Fruit fly (Drosophila melanogaster) whole organism, embryonic: ENCODE data around the gene LeuRS-m.

Source experiments
- Abd-B ChIP-seq: fragments of 200-800 bp; sonication (Bioruptor generic); optimal IDR thresholded peaks from 2 replicates; lab custom pipeline; 2018; ENCODE audit warnings: missing biosample characterization, mild to moderate bottlenecking, missing genetic modification characterization, moderate library complexity
- CG17912 ChIP-seq: fragments of 200-800 bp; sonication (Bioruptor generic); optimal IDR thresholded peaks from 2 replicates; lab custom pipeline; 2018; ENCODE audit warnings: missing biosample characterization, mild to moderate bottlenecking, missing genetic modification characterization
- CG3281 ChIP-seq: fragments of 200-800 bp; sonication (Bioruptor generic); optimal IDR thresholded peaks from 3 replicates; lab custom pipeline; 2017; ENCODE audit warnings: missing biosample characterization, mild to moderate bottlenecking, missing genetic modification characterization
- CG33213 ChIP-seq: fragments of 200-800 bp; sonication (Bioruptor generic); optimal IDR thresholded peaks from 3 replicates; lab custom pipeline; 2016; ENCODE audit warnings: missing biosample characterization, missing genetic modification characterization
- CG34376 ChIP-seq: fragments of 200-800 bp; sonication (Bioruptor generic); optimal IDR thresholded peaks from 2 replicates; lab custom pipeline; 2018; ENCODE audit warnings: missing biosample characterization, mild to moderate bottlenecking, missing genetic modification characterization
- CG3847 ChIP-seq: fragments of 200-800 bp; sonication (Bioruptor generic); IDR thresholded peaks from 2 replicates; pipeline ENCODE4 v1.3.6; 2022; ENCODE audit warnings: missing biosample characterization, missing genetic modification characterization
- D ChIP-seq, 2 experiments: fragments of 200-800 bp in 1 of 2; fragments of >200 bp in 1 of 2; sonication (Bioruptor generic) in 1 of 2; optimal IDR thresholded peaks; 2 replicates in 1 of 2; 3 replicates in 1 of 2; lab custom pipeline; 2017; ENCODE audit warnings: mild to moderate bottlenecking in 1 of 2, missing biosample characterization in 1 of 2, missing genetic modification characterization in 1 of 2, missing genetic modification reagents in 1 of 2
- Dfd ChIP-seq, 2 experiments: fragments of >200 bp; optimal IDR thresholded peaks; 2 replicates each; lab custom pipeline; 2017; ENCODE audit warnings: missing biosample characterization in 2 of 2, missing genetic modification characterization in 2 of 2
- GATAe ChIP-seq: fragments of 200-800 bp; sonication (Bioruptor generic); conservative IDR thresholded peaks from 2 replicates; pipeline ENCODE4 v1.3.6; 2022; ENCODE audit warnings: missing biosample characterization, missing genetic modification characterization
- Stat92E ChIP-seq, 3 experiments: fragments of >200 bp in 2 of 3; fragments of 200-800 bp in 1 of 3; sonication (Bioruptor generic) in 1 of 3; optimal IDR thresholded peaks; 2 replicates each; lab custom pipeline; 2017 to 2019; ENCODE audit warnings: missing biosample characterization in 3 of 3, missing genetic modification characterization in 3 of 3, mild to moderate bottlenecking in 1 of 3, moderate library complexity in 1 of 3
- tap ChIP-seq: fragments of 200-800 bp; optimal IDR thresholded peaks from 3 replicates; lab custom pipeline; 2019; ENCODE audit warnings: missing biosample characterization, mild to moderate bottlenecking, missing genetic modification characterization, moderate library complexity

DNA sequence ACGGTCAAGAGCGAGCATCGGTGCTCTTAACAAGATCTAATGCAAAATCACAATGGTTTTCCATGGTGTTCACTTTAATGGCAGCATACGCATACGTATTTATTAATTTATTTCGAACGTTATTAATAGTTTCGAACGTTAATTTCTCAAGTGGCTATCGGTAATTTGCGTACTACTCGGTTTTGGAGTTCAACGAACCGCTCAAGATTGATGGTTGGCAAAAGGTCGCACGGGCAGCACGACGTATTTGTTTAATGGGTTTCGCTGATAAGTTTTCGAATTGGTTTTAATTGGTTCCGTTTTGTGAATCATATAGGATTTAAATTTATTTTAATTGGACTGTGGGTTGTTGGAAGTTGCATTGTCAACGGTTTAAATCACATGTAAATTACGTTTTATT lies 27.4 kb downstream of the LeuRS-m start:
- TF ChIP-seq CG34376 (GFP tag; lab: Kevin White, UChicago) (no peak), Abd-B (GFP tag; lab: Kevin White, UChicago) (no peak), GATAe (GFP tag; lab: Robert Waterston, UW) (no peak), CG17912 (GFP tag; lab: Kevin White, UChicago) (no peak), CG3847 (no peak), CG3281 (no peak), CG33213 (no peak), Dfd (GFP tag; optimal IDR thresholded peaks at IDR 0.05; lab: Kevin White, UChicago) (no peak), D (optimal IDR thresholded peaks at IDR 0.05; lab: Kevin White, UChicago) (no peak), D (GFP tag; optimal IDR thresholded peaks at IDR 0.05; lab: Kevin White, UChicago) (no peak), Stat92E (GFP tag; optimal IDR thresholded peaks at IDR 0.05; lab: Kevin White, UChicago) (no peak), tap (tag; lab: Kevin White, UChicago) (no peak)
